Worm (Caenorhabditis elegans) whole organism, L4 larva: Measurements from ENCODE around the gene Y37E11B.6.

Experiments used
- F26F4.8 ChIP-seq: fragments of 200-800 bp; sonication (Bioruptor generic); conservative IDR thresholded peaks from 2 replicates; pipeline ENCODE4 v1.3.6; 2022; ENCODE audit warnings: missing genetic modification characterization, missing compliant biosample characterization
- F44E2.7 ChIP-seq: fragments of 200-800 bp; sonication (Bioruptor generic); IDR thresholded peaks from 2 replicates; pipeline ENCODE4 v2.1.2; 2022; ENCODE audit warnings: missing genetic modification characterization, missing compliant biosample characterization
- T20F7.1 ChIP-seq: fragments of 200-800 bp; sonication (Bioruptor generic); optimal IDR thresholded peaks from 2 replicates; lab custom pipeline; 2018; ENCODE audit warnings: mild to moderate bottlenecking, missing genetic modification characterization, missing compliant biosample characterization
- T26A8.4 ChIP-seq: fragments of 200-800 bp; sonication (Bioruptor generic); IDR thresholded peaks from 2 replicates; pipeline ENCODE4 v1.3.6; 2022; ENCODE audit warnings: missing genetic modification characterization, missing compliant biosample characterization
- ZK546.5 ChIP-seq, 2 experiments: sonication (generic microtip); optimal IDR thresholded peaks; 2 replicates each; lab custom pipeline; 2017; ENCODE audit warnings: missing biosample characterization in 2 of 2, missing genetic modification characterization in 2 of 2
- aha-1 ChIP-seq: fragments of 150-350 bp; peaks from one replicate; lab custom pipeline; 2014; ENCODE audit warnings: missing biosample characterization, missing genetic modification characterization
- ceh-62 ChIP-seq: sonication (generic microtip); optimal IDR thresholded peaks from 2 replicates; lab custom pipeline; 2017; ENCODE audit warnings: missing biosample characterization, missing genetic modification characterization
- ces-1 ChIP-seq: fragments of 150-350 bp; sonication (generic microtip); optimal IDR thresholded peaks from 4 replicates; lab custom pipeline; 2014; ENCODE audit warnings: missing biosample characterization, missing genetic modification reagents, missing genetic modification characterization
- cey-2 ChIP-seq: sonication (generic microtip); optimal IDR thresholded peaks from 3 replicates; lab custom pipeline; 2017; ENCODE audit warnings: missing genetic modification characterization, mild to moderate bottlenecking, missing compliant biosample characterization, antibody characterized with exemption, borderline replicate concordance; ENCODE audit not compliant: insufficient read depth
- daf-16 ChIP-seq, 3 experiments: sonication (generic microtip); optimal IDR thresholded peaks; 2 replicates each; lab custom pipeline; 2016 to 2017; ENCODE audit warnings: missing genetic modification characterization in 3 of 3, missing genetic modification reagents in 3 of 3, mild to moderate bottlenecking in 2 of 3, missing compliant biosample characterization in 2 of 3, missing biosample characterization in 1 of 3, moderate library complexity in 1 of 3
- dmd-6 ChIP-seq: fragments of 200-800 bp; sonication (Bioruptor generic); IDR thresholded peaks from 2 replicates; pipeline ENCODE4 v1.3.6; 2022; ENCODE audit warnings: missing genetic modification reagents, missing genetic modification characterization, missing compliant biosample characterization
- dpl-1 ChIP-seq: fragments of 150-350 bp; optimal IDR thresholded peaks from 2 replicates; lab custom pipeline; 2014; ENCODE audit warnings: missing biosample characterization, missing genetic modification reagents, missing genetic modification characterization
- dve-1 ChIP-seq: sonication (generic microtip); optimal IDR thresholded peaks from 2 replicates; lab custom pipeline; 2017; ENCODE audit warnings: antibody characterized with exemption, mild to moderate bottlenecking, missing genetic modification characterization, missing compliant biosample characterization; ENCODE audit not compliant: insufficient read depth
- egl-43 ChIP-seq: fragments of 200-800 bp; sonication (Bioruptor generic); IDR thresholded peaks from 2 replicates; pipeline ENCODE4 v1.3.6; 2022; ENCODE audit warnings: missing genetic modification reagents, missing genetic modification characterization, missing compliant biosample characterization
- fkh-10 ChIP-seq: fragments of 150-350 bp; optimal IDR thresholded peaks from 2 replicates; lab custom pipeline; 2014; ENCODE audit warnings: missing biosample characterization, missing genetic modification reagents, missing genetic modification characterization
- fos-1 ChIP-seq: fragments of 150-350 bp; optimal IDR thresholded peaks from 2 replicates; lab custom pipeline; 2014; ENCODE audit warnings: missing biosample characterization, missing genetic modification characterization
- hlh-11 ChIP-seq: fragments of 200-800 bp; sonication (Bioruptor generic); optimal IDR thresholded peaks from 2 replicates; lab custom pipeline; 2018; ENCODE audit warnings: mild to moderate bottlenecking, missing genetic modification characterization, missing compliant biosample characterization
- hlh-30 ChIP-seq: sonication (generic microtip); optimal IDR thresholded peaks from 2 replicates; lab custom pipeline; 2017; ENCODE audit warnings: antibody characterized with exemption, mild to moderate bottlenecking, missing genetic modification characterization, missing compliant biosample characterization; ENCODE audit not compliant: insufficient read depth
- hmg-1.1 ChIP-seq: fragments of 200-800 bp; sonication (Bioruptor generic); IDR thresholded peaks from 2 replicates; pipeline ENCODE4 v1.3.6; 2022; ENCODE audit warnings: missing genetic modification reagents, missing genetic modification characterization, missing compliant biosample characterization
- jun-1 ChIP-seq: fragments of 150-350 bp; optimal IDR thresholded peaks from 2 replicates; lab custom pipeline; 2014; ENCODE audit warnings: missing biosample characterization, missing genetic modification reagents, missing genetic modification characterization
- lin-1 ChIP-seq: fragments of 200-800 bp; sonication (Bioruptor generic); IDR thresholded peaks from 2 replicates; pipeline ENCODE4 v1.3.6; 2022; ENCODE audit warnings: missing genetic modification reagents, missing genetic modification characterization, missing compliant biosample characterization
- lin-13 ChIP-seq: fragments of 150-350 bp; optimal IDR thresholded peaks from 2 replicates; lab custom pipeline; 2014; ENCODE audit warnings: missing biosample characterization, missing genetic modification reagents, missing genetic modification characterization
- lir-3 ChIP-seq: sonication (generic microtip); optimal IDR thresholded peaks from 2 replicates; lab custom pipeline; 2016; ENCODE audit warnings: mild to moderate bottlenecking, missing genetic modification characterization, missing compliant biosample characterization
- lsy-2 ChIP-seq, 2 experiments: fragments of 150-350 bp in 1 of 2; sonication (generic microtip) in 1 of 2; optimal IDR thresholded peaks; 2 replicates each; lab custom pipeline; 2014 to 2017; ENCODE audit warnings: missing biosample characterization in 2 of 2, missing genetic modification characterization in 2 of 2
- madf-9 ChIP-seq: fragments of 200-800 bp; sonication (Bioruptor generic); conservative IDR thresholded peaks from 2 replicates; pipeline ENCODE4 v1.3.6; 2022; ENCODE audit warnings: missing genetic modification reagents, missing genetic modification characterization, missing compliant biosample characterization
- mdl-1 ChIP-seq, 2 experiments: fragments of 150-350 bp in 1 of 2; sonication (generic microtip) in 1 of 2; optimal IDR thresholded peaks; 2 replicates each; lab custom pipeline; 2014 to 2017; ENCODE audit warnings: missing biosample characterization in 2 of 2, missing genetic modification characterization in 2 of 2
- mdt-29 ChIP-seq: fragments of 200-800 bp; sonication (Bioruptor generic); IDR thresholded peaks from 2 replicates; pipeline ENCODE4 v1.3.6; 2022; ENCODE audit warnings: missing genetic modification reagents, missing genetic modification characterization, missing compliant biosample characterization
- mep-1 ChIP-seq: fragments of 150-350 bp; sonication (generic microtip); optimal IDR thresholded peaks from 3 replicates; lab custom pipeline; 2014; ENCODE audit warnings: missing biosample characterization, missing genetic modification characterization
- mxl-3 ChIP-seq: fragments of 200-800 bp; sonication (Bioruptor generic); optimal IDR thresholded peaks from 2 replicates; lab custom pipeline; 2018; ENCODE audit warnings: mild to moderate bottlenecking, missing genetic modification characterization, missing compliant biosample characterization
- nhr-102 ChIP-seq: sonication (generic microtip); optimal IDR thresholded peaks from 2 replicates; lab custom pipeline; 2016; ENCODE audit warnings: mild to moderate bottlenecking, missing genetic modification characterization, moderate library complexity, missing compliant biosample characterization
- nhr-11 ChIP-seq: fragments of 150-350 bp; optimal IDR thresholded peaks from 2 replicates; lab custom pipeline; 2014; ENCODE audit warnings: missing biosample characterization, missing genetic modification characterization
- nhr-237 ChIP-seq: sonication (generic microtip); optimal IDR thresholded peaks from 2 replicates; lab custom pipeline; 2017; ENCODE audit warnings: missing biosample characterization, missing genetic modification characterization
- nhr-25 ChIP-seq: sonication (generic microtip); optimal IDR thresholded peaks from 2 replicates; lab custom pipeline; 2017; ENCODE audit warnings: missing genetic modification characterization, mild to moderate bottlenecking, missing compliant biosample characterization, antibody characterized with exemption, moderate library complexity, borderline replicate concordance; ENCODE audit not compliant: insufficient read depth
- nhr-48 ChIP-seq: sonication (generic microtip); optimal IDR thresholded peaks from 2 replicates; lab custom pipeline; 2016; ENCODE audit warnings: mild to moderate bottlenecking, missing genetic modification characterization, missing compliant biosample characterization
- nhr-76 ChIP-seq: fragments of 150-350 bp; optimal IDR thresholded peaks from 2 replicates; lab custom pipeline; 2014; ENCODE audit warnings: missing biosample characterization, missing genetic modification characterization
- nhr-77 ChIP-seq: fragments of 150-350 bp; optimal IDR thresholded peaks from 2 replicates; lab custom pipeline; 2014; ENCODE audit warnings: missing biosample characterization, missing genetic modification characterization
- pha-4 ChIP-seq, 2 experiments: fragments of 150-350 bp in 1 of 2; fragments of 200-800 bp in 1 of 2; sonication (Bioruptor generic) in 1 of 2; IDR thresholded peaks in 1 of 2; optimal IDR thresholded peaks in 1 of 2; 2 replicates each; pipeline versions ENCODE4 v1.3.6 to Lab custom; 2014 to 2022; ENCODE audit warnings: missing genetic modification characterization in 2 of 2, missing genetic modification reagents in 2 of 2, missing biosample characterization in 1 of 2, missing compliant biosample characterization in 1 of 2
- php-3 ChIP-seq: fragments of 200-800 bp; sonication (Bioruptor generic); IDR thresholded peaks from 2 replicates; pipeline ENCODE4 v1.3.6; 2022; ENCODE audit warnings: missing genetic modification reagents, missing genetic modification characterization, missing compliant biosample characterization
- pqm-1 ChIP-seq: sonication (generic microtip); optimal IDR thresholded peaks from 2 replicates; lab custom pipeline; 2017; ENCODE audit warnings: missing biosample characterization, missing genetic modification characterization
- saeg-2 ChIP-seq: fragments of 200-800 bp; sonication (Bioruptor generic); IDR thresholded peaks from 2 replicates; pipeline ENCODE4 v1.3.6; 2022; ENCODE audit warnings: missing genetic modification reagents, missing genetic modification characterization, missing compliant biosample characterization
- sdz-12 ChIP-seq: fragments of 200-800 bp; sonication (Bioruptor generic); optimal IDR thresholded peaks from 2 replicates; lab custom pipeline; 2018; ENCODE audit warnings: mild to moderate bottlenecking, missing genetic modification characterization, missing compliant biosample characterization
- set-16 ChIP-seq: fragments of 200-800 bp; sonication (Bioruptor generic); IDR thresholded peaks from 2 replicates; pipeline ENCODE4 v1.3.6; 2022; ENCODE audit warnings: missing genetic modification reagents, missing genetic modification characterization, missing compliant biosample characterization
- snpc-1.2 ChIP-seq: fragments of 200-800 bp; sonication (Bioruptor generic); IDR thresholded peaks from 2 replicates; pipeline ENCODE4 v1.3.6; 2022; ENCODE audit warnings: missing genetic modification reagents, missing genetic modification characterization, missing compliant biosample characterization
- snpc-4 ChIP-seq: fragments of 150-350 bp; optimal IDR thresholded peaks from 2 replicates; lab custom pipeline; 2014; ENCODE audit warnings: missing biosample characterization, missing genetic modification characterization
- spr-3 ChIP-seq: fragments of 200-800 bp; sonication (Bioruptor generic); optimal IDR thresholded peaks from 2 replicates; lab custom pipeline; 2018; ENCODE audit warnings: mild to moderate bottlenecking, missing genetic modification characterization, missing compliant biosample characterization
- tra-1 ChIP-seq: fragments of 200-800 bp; sonication (Bioruptor generic); IDR thresholded peaks from 2 replicates; pipeline ENCODE4 v1.3.6; 2022; ENCODE audit warnings: missing genetic modification reagents, missing genetic modification characterization, missing compliant biosample characterization
- ztf-11 ChIP-seq: fragments of 150-350 bp; optimal IDR thresholded peaks from 2 replicates; lab custom pipeline; 2014; ENCODE audit warnings: missing biosample characterization, missing genetic modification characterization

Y37E11B.6 gene

DNA sequence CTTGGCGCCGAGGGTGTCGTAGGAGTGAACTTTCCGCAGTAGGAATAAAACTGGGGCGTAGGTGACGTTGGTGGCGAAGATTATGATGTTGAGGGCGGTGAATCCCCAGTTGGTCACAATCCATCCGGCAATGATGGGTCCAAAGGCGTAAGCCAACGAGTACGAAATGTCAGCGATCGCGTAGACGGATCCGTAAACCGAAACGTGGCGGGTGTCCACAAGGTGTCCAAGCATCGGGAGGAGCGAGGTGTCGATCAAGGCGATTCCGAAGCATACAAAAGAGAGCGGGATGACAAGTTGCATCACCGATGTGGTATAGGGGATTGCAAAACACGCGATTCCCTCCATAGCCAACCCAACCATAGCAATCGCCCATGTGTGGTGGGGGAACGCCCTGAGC, 19.6 kb upstream of the Y37E11B.6 start:
- TF ChIP-seq fkh-10 = no peak
- TF ChIP-seq lin-1 (GFP tag; lab: Robert Waterston, UW) = no peak
- no peak for TF ChIP-seq F44E2.7 (GFP tag; lab: Robert Waterston, UW)
- no peak for TF ChIP-seq saeg-2 (GFP tag; lab: Robert Waterston, UW)

DNA sequence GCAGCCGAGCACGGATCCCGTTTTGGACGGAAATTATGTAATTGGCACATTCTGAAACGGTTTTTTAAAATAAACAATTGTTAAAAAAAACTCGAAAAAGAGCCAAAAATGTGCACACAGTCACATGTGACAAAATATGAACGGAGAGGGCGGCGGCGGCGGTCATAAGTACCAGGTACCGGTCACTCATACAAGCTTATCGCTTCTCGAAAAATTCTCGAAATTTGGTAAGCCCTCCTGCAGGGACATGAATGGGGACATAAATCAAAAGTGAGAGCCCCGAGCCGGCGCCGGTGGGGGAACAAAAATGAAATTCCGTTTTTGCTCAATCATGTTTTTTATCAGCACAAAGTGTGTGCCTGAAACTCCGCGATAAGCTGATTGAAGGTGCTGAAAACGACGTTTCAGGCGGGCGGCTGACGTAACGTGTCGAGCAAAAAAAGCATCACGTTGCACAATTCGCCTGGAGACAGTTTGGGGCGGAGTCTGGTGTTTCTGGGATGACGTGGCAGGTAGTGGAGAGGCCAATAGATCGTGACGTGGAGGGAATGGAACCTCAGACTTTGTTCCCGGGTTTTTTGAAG, 14.0 kb upstream of the Y37E11B.6 start, which contains the start of gene ltah-1.2:
ltah-1.2 (minus strand) TSS at position 51 of the 584 bp plus-strand sequence.
- TF ChIP-seq lin-13 (GFP tag; lab: Kevin White, UChicago) = no peak
- TF ChIP-seq cey-2 (tag; lab: Kevin White, UChicago) = no peak
- TF ChIP-seq nhr-11 (tag; lab: Kevin White, UChicago) = no peak
- TF ChIP-seq ztf-11 = no peak
- no peak for TF ChIP-seq ceh-62 (tag; lab: Kevin White, UChicago)
- TF ChIP-seq dpl-1 (GFP tag; lab: Kevin White, UChicago) = no peak
- TF ChIP-seq nhr-76 (tag; lab: Kevin White, UChicago) = no peak
- peak; percentile 93 for TF ChIP-seq php-3
- no peak for TF ChIP-seq fos-1 (tag; lab: Kevin White, UChicago)
- TF ChIP-seq lir-3 (tag; lab: Kevin White, UChicago) = no peak
- no peak for TF ChIP-seq spr-3 (GFP tag; lab: Kevin White, UChicago)
- TF ChIP-seq nhr-102 (tag; lab: Kevin White, UChicago) = peak; percentile 30
- no peak for TF ChIP-seq madf-9 (GFP tag; lab: Robert Waterston, UW)
- no peak for TF ChIP-seq snpc-4 (tag; lab: Kevin White, UChicago)
- TF ChIP-seq mxl-3 (GFP tag; lab: Kevin White, UChicago) = no peak
- peak; percentile 86 for TF ChIP-seq hlh-11 (tag; lab: Kevin White, UChicago)
- no peak for TF ChIP-seq lin-1 (GFP tag; lab: Robert Waterston, UW)
- no peak for TF ChIP-seq snpc-1.2 (GFP tag; lab: Robert Waterston, UW)
- peak; percentile 52 for TF ChIP-seq set-16 (GFP tag; lab: Robert Waterston, UW)
- TF ChIP-seq T20F7.1 (GFP tag; lab: Kevin White, UChicago) = no peak
- TF ChIP-seq tra-1 = peak; percentile 70; the same call in 1 of the 2 replicates
- no peak for TF ChIP-seq lsy-2 (tag; optimal IDR thresholded peaks at IDR 0.05; lab: Kevin White, UChicago)
- TF ChIP-seq dve-1 (tag; lab: Kevin White, UChicago) = peak; percentile 34
- no peak for TF ChIP-seq sdz-12 (GFP tag; lab: Kevin White, UChicago)
- TF ChIP-seq mdt-29 (GFP tag; lab: Robert Waterston, UW) = peak; percentile 54; the same call in 1 of the 2 replicates
- TF ChIP-seq pha-4 (GFP tag; IDR thresholded peaks at IDR 0.05; lab: Robert Waterston, UW) = no peak
- no peak for TF ChIP-seq pha-4 (tag; optimal IDR thresholded peaks at IDR 0.05; lab: Kevin White, UChicago)
- peak; percentile 64 for TF ChIP-seq pqm-1 (tag; lab: Kevin White, UChicago)
- TF ChIP-seq dmd-6 = peak; percentile 93
- peak; percentile 40 for TF ChIP-seq nhr-48 (tag; lab: Kevin White, UChicago)
- no peak for TF ChIP-seq mdl-1 (tag; optimal IDR thresholded peaks at IDR 0.05; lab: Kevin White, UChicago)
- no peak for TF ChIP-seq ces-1
- peak; percentile 5 for TF ChIP-seq nhr-77 (tag; lab: Kevin White, UChicago)
- TF ChIP-seq T26A8.4 (GFP tag; lab: Robert Waterston, UW) = 0 out of 2 replicates have a peak, but pooled peaks have one; percentile 7
- TF ChIP-seq aha-1 (tag; lab: Kevin White, UChicago) = no peak
- TF ChIP-seq hlh-30 = peak; percentile 56
- no peak for TF ChIP-seq F26F4.8 (GFP tag; lab: Robert Waterston, UW)
- no peak for TF ChIP-seq mep-1 (tag; lab: Kevin White, UChicago)
- TF ChIP-seq nhr-25 (tag; lab: Kevin White, UChicago) = no peak
- TF ChIP-seq hmg-1.1 (GFP tag; lab: Robert Waterston, UW) = no peak
- TF ChIP-seq ZK546.5 (tag; optimal IDR thresholded peaks at IDR 0.05; lab: Kevin White, UChicago) = no peak
- TF ChIP-seq egl-43 = 0 out of 2 replicates have a peak, but pooled peaks have one; percentile 40
- no peak for TF ChIP-seq jun-1 (tag; lab: Kevin White, UChicago)
- no peak for TF ChIP-seq daf-16 (GFP tag; optimal IDR thresholded peaks at IDR 0.05; lab: Kevin White, UChicago)
- TF ChIP-seq daf-16 (tag; optimal IDR thresholded peaks at IDR 0.05; lab: Kevin White, UChicago) = peak; percentile 11
- TF ChIP-seq nhr-237 (tag; lab: Kevin White, UChicago) = no peak
